Fruit fly (Drosophila melanogaster): ENCODE data around the gene Hsp23.
A peak's percentile ranks its signal among the peaks of the same experiment; 100 is the strongest.

The Hsp23 gene

DNA sequence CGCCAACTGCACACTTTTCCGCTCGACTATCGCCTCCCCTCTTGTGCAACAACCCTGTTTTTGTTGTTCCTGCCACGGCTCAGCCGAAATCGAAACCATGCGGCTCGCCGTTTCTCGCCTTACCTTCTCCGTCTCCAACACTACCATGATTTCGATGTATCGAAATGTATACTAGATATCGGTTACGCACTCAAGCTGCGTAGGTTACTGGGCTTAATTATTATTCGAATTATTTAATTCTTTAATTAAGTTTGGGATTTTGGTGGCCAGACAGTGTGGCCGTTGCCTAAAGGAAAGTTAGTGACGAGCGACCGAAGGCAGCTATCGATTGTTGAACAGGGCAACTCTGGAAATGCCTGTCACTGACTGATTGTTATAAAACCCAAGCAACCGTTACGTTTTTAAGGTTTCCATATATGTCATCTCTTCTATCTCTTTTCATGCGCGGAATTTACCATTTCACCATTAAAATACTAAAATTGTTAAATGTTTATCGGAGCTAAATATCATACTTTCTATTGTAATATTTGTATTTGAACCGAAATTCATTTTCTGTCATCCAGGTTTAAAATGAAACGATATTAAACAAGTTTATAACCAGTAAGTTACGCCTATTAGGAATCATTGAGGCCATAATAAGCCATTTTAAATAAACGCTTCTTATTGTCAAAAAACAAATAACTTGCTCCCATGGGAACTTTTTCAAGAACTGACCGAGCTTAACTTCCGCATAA, 20.6 kb downstream of the Hsp23 start, which contains the start of gene eIF4E1 (continued):
- no peak for TF ChIP-seq CG13424 (tag; optimal IDR thresholded peaks at IDR 0.05)
- TF ChIP-seq CG15696 (tag; optimal IDR thresholded peaks at IDR 0.05) = peak; percentile 8
- TF ChIP-seq CG32772 (GFP tag; IDR thresholded peaks at IDR 0.05) = no peak
- no peak for TF ChIP-seq tup (GFP tag; optimal IDR thresholded peaks at IDR 0.05)
- TF ChIP-seq CG10267 (tag; optimal IDR thresholded peaks at IDR 0.05) = peak; percentile 65
- TF ChIP-seq Hr39 (optimal IDR thresholded peaks at IDR 0.05) = no peak
- no peak for TF ChIP-seq Mes4 (GFP tag; optimal IDR thresholded peaks at IDR 0.05)
- TF ChIP-seq bab2 (GFP tag; optimal IDR thresholded peaks at IDR 0.05) = no peak
- no peak for TF ChIP-seq pros (GFP tag; optimal IDR thresholded peaks at IDR 0.05)
- TF ChIP-seq CG10979 (tag; optimal IDR thresholded peaks at IDR 0.05) = no peak
- no peak for TF ChIP-seq ind (GFP tag; optimal IDR thresholded peaks at IDR 0.05)
- no peak for TF ChIP-seq CG6689 (GFP tag; IDR thresholded peaks at IDR 0.05)
- peak; percentile 5 for TF ChIP-seq CG9876 (GFP tag; optimal IDR thresholded peaks at IDR 0.05)
- TF ChIP-seq Dfd (GFP tag; optimal IDR thresholded peaks at IDR 0.05) = no peak
- no peak for TF ChIP-seq CG2889 (GFP tag; IDR thresholded peaks at IDR 0.05)
- TF ChIP-seq CG30020 (tag; optimal IDR thresholded peaks at IDR 0.05) = peak; percentile 14
- TF ChIP-seq CG11085 (GFP tag; IDR thresholded peaks at IDR 0.05) = no peak
- peak; percentile 50 for TF ChIP-seq row (GFP tag; IDR thresholded peaks at IDR 0.05)
- no peak for TF ChIP-seq CG6654 (GFP tag; optimal IDR thresholded peaks at IDR 0.05)
- TF ChIP-seq otp (GFP tag; IDR thresholded peaks at IDR 0.05) = no peak; the same call in 2 of the 3 replicates
- peak; percentile 4; the same call in 1 of the 2 replicates for TF ChIP-seq stc (GFP tag; IDR thresholded peaks at IDR 0.05)
- no peak for TF ChIP-seq Hmx (GFP tag; optimal IDR thresholded peaks at IDR 0.05)
- TF ChIP-seq tap (tag; optimal IDR thresholded peaks at IDR 0.05) = no peak
- TF ChIP-seq CG10274 (GFP tag; optimal IDR thresholded peaks at IDR 0.05) = no peak
- peak; percentile 71 for TF ChIP-seq CG14710 (tag; optimal IDR thresholded peaks at IDR 0.05)
- TF ChIP-seq kni (GFP tag; optimal IDR thresholded peaks at IDR 0.05) = no peak
- TF ChIP-seq CG11723 (GFP tag; optimal IDR thresholded peaks at IDR 0.05) = no peak
- TF ChIP-seq Six4 (GFP tag; optimal IDR thresholded peaks at IDR 0.05) = no peak
- no peak for TF ChIP-seq zf30C (GFP tag; optimal IDR thresholded peaks at IDR 0.05)
- no peak for TF ChIP-seq cg (GFP tag; optimal IDR thresholded peaks at IDR 0.05)
- TF ChIP-seq Drgx (GFP tag; IDR thresholded peaks at IDR 0.05) = no peak
- TF ChIP-seq chinmo (GFP tag; IDR thresholded peaks at IDR 0.05; ENCODE audit: partially characterized antibody) = 0 out of 4 replicates have a peak, but pooled peaks have one; percentile 19
- TF ChIP-seq Elba2 (GFP tag; optimal IDR thresholded peaks at IDR 0.05) = peak; percentile 75
- no peak for TF ChIP-seq CG17328 (GFP tag; IDR thresholded peaks at IDR 0.05)
- TF ChIP-seq wdn (GFP tag; IDR thresholded peaks at IDR 0.05) = no peak
- TF ChIP-seq CG4360 (GFP tag; IDR thresholded peaks at IDR 0.05) = peak; percentile 52; the same call in 1 of the 2 replicates
- peak; percentile 30 for TF ChIP-seq zen (tag; optimal IDR thresholded peaks at IDR 0.05)
- no peak for TF ChIP-seq CG10321 (GFP tag; IDR thresholded peaks at IDR 0.05)
- no peak for TF ChIP-seq CG4424 (GFP tag; optimal IDR thresholded peaks at IDR 0.05)
- TF ChIP-seq CG7372 (GFP tag; IDR thresholded peaks at IDR 0.05) = no peak
- TF ChIP-seq Jarid2 (GFP tag; optimal IDR thresholded peaks at IDR 0.05) = no peak
- no peak for TF ChIP-seq CG2875 (GFP tag; optimal IDR thresholded peaks at IDR 0.05)
- TF ChIP-seq CG17612 (GFP tag; IDR thresholded peaks at IDR 0.05) = no peak
- peak; percentile 78 for TF ChIP-seq sens (GFP tag)
- no peak for TF ChIP-seq kah (GFP tag; optimal IDR thresholded peaks at IDR 0.05)
- TF ChIP-seq cato (GFP tag; optimal IDR thresholded peaks at IDR 0.05; ENCODE audit: borderline replicate concordance) = no peak
- TF ChIP-seq br (optimal IDR thresholded peaks at IDR 0.05) = no peak
- TF ChIP-seq Vsx1 (GFP tag; optimal IDR thresholded peaks at IDR 0.05) = no peak
- no peak; the same call in 2 of the 3 replicates for TF ChIP-seq Doc3 (GFP tag; IDR thresholded peaks at IDR 0.05; ENCODE audit: partially characterized antibody)
- no peak for TF ChIP-seq Ada2b (GFP tag; IDR thresholded peaks at IDR 0.05)
- no peak for TF ChIP-seq Side (GFP tag; optimal IDR thresholded peaks at IDR 0.05)

Measured in whole organism, embryonic.